Worm (Caenorhabditis elegans): ENCODE measurements around the gene ZC84.6.

- TF ChIP-seq elt-3 (tag; optimal IDR thresholded peaks at IDR 0.05) (no peak), mls-2 (tag; optimal IDR thresholded peaks at IDR 0.05) (no peak)
Observed at ce11 chrIII:9228722-9229121, 29.2 kb upstream of the ZC84.6 start, which contains the start of gene rnr-1.
